Fruit fly (Drosophila melanogaster): ENCODE results near the gene squ.

- TF ChIP-seq CG7045 (GFP tag; optimal IDR thresholded peaks at IDR 0.05) = no peak
- no peak for TF ChIP-seq Hr96 (GFP tag; optimal IDR thresholded peaks at IDR 0.05)
- no peak for TF ChIP-seq Clk (GFP tag; optimal IDR thresholded peaks at IDR 0.05)
- TF ChIP-seq pad (GFP tag; optimal IDR thresholded peaks at IDR 0.05) = no peak
- TF ChIP-seq CG1620 (GFP tag; optimal IDR thresholded peaks at IDR 0.05) = no peak
- TF ChIP-seq CG7101 (tag; optimal IDR thresholded peaks at IDR 0.05) = no peak
- no peak for TF ChIP-seq ovo (GFP tag; optimal IDR thresholded peaks at IDR 0.05)
- no peak for TF ChIP-seq tj (GFP tag; optimal IDR thresholded peaks at IDR 0.05)
- no peak for TF ChIP-seq CG33017 (tag; optimal IDR thresholded peaks at IDR 0.05)
- TF ChIP-seq Crg-1 (GFP tag; optimal IDR thresholded peaks at IDR 0.05) = no peak
- TF ChIP-seq kay (GFP tag; ENCODE audit: borderline replicate concordance) = no peak
- TF ChIP-seq CG14711 (tag; optimal IDR thresholded peaks at IDR 0.05) = no peak
- TF ChIP-seq toe (GFP tag; optimal IDR thresholded peaks at IDR 0.05) = no peak
These were observed 5.7 kb downstream of the squ start for dm6 chr2L:16685612-16685912.

Data from whole organism, adult.